Worm (Caenorhabditis elegans) whole organism, L4 larva: ENCODE results near the gene F47B8.8.

Experiments
- F37D6.2 ChIP-seq: sonication (generic microtip); optimal IDR thresholded peaks from 2 replicates; lab custom pipeline; 2016; ENCODE audit warnings: mild to moderate bottlenecking, missing genetic modification characterization, missing compliant biosample characterization
- F49E8.2 ChIP-seq: sonication (generic microtip); optimal IDR thresholded peaks from 2 replicates; lab custom pipeline; 2016; ENCODE audit warnings: missing compliant biosample characterization, mild to moderate bottlenecking, missing genetic modification characterization, borderline replicate concordance
- Y48G9A.11 ChIP-seq: fragments of 200-800 bp; sonication (Bioruptor generic); IDR thresholded peaks from 2 replicates; pipeline ENCODE4 v1.3.6; 2022; ENCODE audit warnings: missing genetic modification reagents, missing genetic modification characterization, missing compliant biosample characterization
- Y75B8A.6 ChIP-seq: fragments of 200-800 bp; sonication (Bioruptor generic); IDR thresholded peaks from 2 replicates; pipeline ENCODE4 v1.3.6; 2022; ENCODE audit warnings: missing genetic modification reagents, missing genetic modification characterization, missing compliant biosample characterization
- ZK337.2 ChIP-seq: fragments of 200-800 bp; sonication (Bioruptor generic); IDR thresholded peaks from 2 replicates; pipeline ENCODE4 v1.3.6; 2022; ENCODE audit warnings: missing genetic modification reagents, missing genetic modification characterization, missing compliant biosample characterization
- aha-1 ChIP-seq: fragments of 150-350 bp; peaks from one replicate; lab custom pipeline; 2014; ENCODE audit warnings: missing biosample characterization, missing genetic modification characterization
- ama-1 ChIP-seq: fragments of 150-350 bp; optimal IDR thresholded peaks from 2 replicates; lab custom pipeline; 2014; ENCODE audit warnings: inconsistent platforms, mixed read lengths
- arid-1 ChIP-seq: fragments of 200-800 bp; sonication (Bioruptor generic); conservative IDR thresholded peaks from 2 replicates; pipeline ENCODE4 v1.3.6; 2022; ENCODE audit warnings: missing genetic modification reagents, missing genetic modification characterization, missing compliant biosample characterization
- ceh-62 ChIP-seq: sonication (generic microtip); optimal IDR thresholded peaks from 2 replicates; lab custom pipeline; 2017; ENCODE audit warnings: missing biosample characterization, missing genetic modification characterization
- ces-1 ChIP-seq: fragments of 150-350 bp; sonication (generic microtip); optimal IDR thresholded peaks from 4 replicates; lab custom pipeline; 2014; ENCODE audit warnings: missing biosample characterization, missing genetic modification reagents, missing genetic modification characterization
- cey-2 ChIP-seq: sonication (generic microtip); optimal IDR thresholded peaks from 3 replicates; lab custom pipeline; 2017; ENCODE audit warnings: missing genetic modification characterization, mild to moderate bottlenecking, missing compliant biosample characterization, antibody characterized with exemption, borderline replicate concordance; ENCODE audit not compliant: insufficient read depth
- daf-19 ChIP-seq: fragments of 200-800 bp; sonication (Bioruptor generic); conservative IDR thresholded peaks from 2 replicates; pipeline ENCODE4 v1.3.6; 2022; ENCODE audit warnings: missing genetic modification characterization, missing compliant biosample characterization
- dmd-9 ChIP-seq: fragments of 200-800 bp; sonication (Bioruptor generic); IDR thresholded peaks from 2 replicates; pipeline ENCODE4 v1.3.6; 2022; ENCODE audit warnings: missing genetic modification reagents, missing genetic modification characterization, missing compliant biosample characterization
- duxl-1 ChIP-seq: sonication (generic microtip); optimal IDR thresholded peaks from 2 replicates; lab custom pipeline; 2016; ENCODE audit warnings: mild to moderate bottlenecking, missing genetic modification characterization, moderate library complexity, missing compliant biosample characterization; ENCODE audit not compliant: poor library complexity
- egl-27 ChIP-seq: sonication (generic microtip); optimal IDR thresholded peaks from 3 replicates; lab custom pipeline; 2017; ENCODE audit warnings: missing biosample characterization, missing genetic modification reagents, missing genetic modification characterization
- fos-1 ChIP-seq: fragments of 150-350 bp; optimal IDR thresholded peaks from 2 replicates; lab custom pipeline; 2014; ENCODE audit warnings: missing biosample characterization, missing genetic modification characterization
- hlh-11 ChIP-seq: fragments of 200-800 bp; sonication (Bioruptor generic); optimal IDR thresholded peaks from 2 replicates; lab custom pipeline; 2018; ENCODE audit warnings: mild to moderate bottlenecking, missing genetic modification characterization, missing compliant biosample characterization
- jun-1 ChIP-seq: fragments of 150-350 bp; optimal IDR thresholded peaks from 2 replicates; lab custom pipeline; 2014; ENCODE audit warnings: missing biosample characterization, missing genetic modification reagents, missing genetic modification characterization
- lim-7 ChIP-seq: fragments of 200-800 bp; sonication (Bioruptor generic); IDR thresholded peaks from 2 replicates; pipeline ENCODE4 v1.3.6; 2022; ENCODE audit warnings: missing genetic modification characterization, missing compliant biosample characterization
- lin-1 ChIP-seq: fragments of 200-800 bp; sonication (Bioruptor generic); IDR thresholded peaks from 2 replicates; pipeline ENCODE4 v1.3.6; 2022; ENCODE audit warnings: missing genetic modification reagents, missing genetic modification characterization, missing compliant biosample characterization
- lir-3 ChIP-seq: sonication (generic microtip); optimal IDR thresholded peaks from 2 replicates; lab custom pipeline; 2016; ENCODE audit warnings: mild to moderate bottlenecking, missing genetic modification characterization, missing compliant biosample characterization
- lsy-2 ChIP-seq, 2 experiments: fragments of 150-350 bp in 1 of 2; sonication (generic microtip) in 1 of 2; optimal IDR thresholded peaks; 2 replicates each; lab custom pipeline; 2014 to 2017; ENCODE audit warnings: missing biosample characterization in 2 of 2, missing genetic modification characterization in 2 of 2
- mdl-1 ChIP-seq, 2 experiments: fragments of 150-350 bp in 1 of 2; sonication (generic microtip) in 1 of 2; optimal IDR thresholded peaks; 2 replicates each; lab custom pipeline; 2014 to 2017; ENCODE audit warnings: missing biosample characterization in 2 of 2, missing genetic modification characterization in 2 of 2
- mdt-29 ChIP-seq: fragments of 200-800 bp; sonication (Bioruptor generic); IDR thresholded peaks from 2 replicates; pipeline ENCODE4 v1.3.6; 2022; ENCODE audit warnings: missing genetic modification reagents, missing genetic modification characterization, missing compliant biosample characterization
- mep-1 ChIP-seq: fragments of 150-350 bp; sonication (generic microtip); optimal IDR thresholded peaks from 3 replicates; lab custom pipeline; 2014; ENCODE audit warnings: missing biosample characterization, missing genetic modification characterization
- mxl-2 ChIP-seq: fragments of 200-800 bp; sonication (Bioruptor generic); conservative IDR thresholded peaks from 2 replicates; pipeline ENCODE4 v1.3.6; 2022; ENCODE audit warnings: missing genetic modification reagents, missing genetic modification characterization, missing compliant biosample characterization
- nhr-10 ChIP-seq: fragments of 150-350 bp; optimal IDR thresholded peaks from 2 replicates; lab custom pipeline; 2014; ENCODE audit warnings: missing biosample characterization, missing genetic modification characterization
- nhr-111 ChIP-seq: fragments of 200-800 bp; sonication (Bioruptor generic); optimal IDR thresholded peaks from 2 replicates; lab custom pipeline; 2018; ENCODE audit warnings: mild to moderate bottlenecking, missing genetic modification characterization, missing compliant biosample characterization
- nhr-42 ChIP-seq: fragments of 200-800 bp; sonication (Bioruptor generic); IDR thresholded peaks from 2 replicates; pipeline ENCODE4 v1.3.6; 2022; ENCODE audit warnings: missing genetic modification characterization, missing compliant biosample characterization
- nhr-48 ChIP-seq: sonication (generic microtip); optimal IDR thresholded peaks from 2 replicates; lab custom pipeline; 2016; ENCODE audit warnings: mild to moderate bottlenecking, missing genetic modification characterization, missing compliant biosample characterization
- nhr-6 ChIP-seq: fragments of 150-350 bp; optimal IDR thresholded peaks from 2 replicates; lab custom pipeline; 2014; ENCODE audit warnings: missing biosample characterization, missing genetic modification characterization
- nhr-76 ChIP-seq: fragments of 150-350 bp; optimal IDR thresholded peaks from 2 replicates; lab custom pipeline; 2014; ENCODE audit warnings: missing biosample characterization, missing genetic modification characterization
- nhr-77 ChIP-seq: fragments of 150-350 bp; optimal IDR thresholded peaks from 2 replicates; lab custom pipeline; 2014; ENCODE audit warnings: missing biosample characterization, missing genetic modification characterization
- pha-4 ChIP-seq, 2 experiments: fragments of 150-350 bp in 1 of 2; fragments of 200-800 bp in 1 of 2; sonication (Bioruptor generic) in 1 of 2; IDR thresholded peaks in 1 of 2; optimal IDR thresholded peaks in 1 of 2; 2 replicates each; pipeline versions ENCODE4 v1.3.6 to Lab custom; 2014 to 2022; ENCODE audit warnings: missing genetic modification characterization in 2 of 2, missing genetic modification reagents in 2 of 2, missing biosample characterization in 1 of 2, missing compliant biosample characterization in 1 of 2
- php-3 ChIP-seq: fragments of 200-800 bp; sonication (Bioruptor generic); IDR thresholded peaks from 2 replicates; pipeline ENCODE4 v1.3.6; 2022; ENCODE audit warnings: missing genetic modification reagents, missing genetic modification characterization, missing compliant biosample characterization
- sdz-12 ChIP-seq: fragments of 200-800 bp; sonication (Bioruptor generic); optimal IDR thresholded peaks from 2 replicates; lab custom pipeline; 2018; ENCODE audit warnings: mild to moderate bottlenecking, missing genetic modification characterization, missing compliant biosample characterization
- set-16 ChIP-seq: fragments of 200-800 bp; sonication (Bioruptor generic); IDR thresholded peaks from 2 replicates; pipeline ENCODE4 v1.3.6; 2022; ENCODE audit warnings: missing genetic modification reagents, missing genetic modification characterization, missing compliant biosample characterization
- skn-1 ChIP-seq: fragments of 150-350 bp; optimal IDR thresholded peaks from 2 replicates; lab custom pipeline; 2014; ENCODE audit warnings: missing biosample characterization, missing genetic modification characterization
- snpc-1.2 ChIP-seq: fragments of 200-800 bp; sonication (Bioruptor generic); IDR thresholded peaks from 2 replicates; pipeline ENCODE4 v1.3.6; 2022; ENCODE audit warnings: missing genetic modification reagents, missing genetic modification characterization, missing compliant biosample characterization
- snpc-4 ChIP-seq: fragments of 150-350 bp; optimal IDR thresholded peaks from 2 replicates; lab custom pipeline; 2014; ENCODE audit warnings: missing biosample characterization, missing genetic modification characterization
- spr-3 ChIP-seq: fragments of 200-800 bp; sonication (Bioruptor generic); optimal IDR thresholded peaks from 2 replicates; lab custom pipeline; 2018; ENCODE audit warnings: mild to moderate bottlenecking, missing genetic modification characterization, missing compliant biosample characterization
- tag-97 ChIP-seq: fragments of 200-800 bp; sonication (Bioruptor generic); IDR thresholded peaks from 2 replicates; pipeline ENCODE4 v1.3.6; 2022; ENCODE audit warnings: missing genetic modification characterization, missing compliant biosample characterization
- unc-130 ChIP-seq: sonication (generic microtip); optimal IDR thresholded peaks from 2 replicates; lab custom pipeline; 2016; ENCODE audit warnings: missing genetic modification reagents, missing genetic modification characterization, missing compliant biosample characterization
- unc-39 ChIP-seq: sonication (generic microtip); optimal IDR thresholded peaks from 2 replicates; lab custom pipeline; 2017; ENCODE audit warnings: missing biosample characterization, missing genetic modification characterization
- vab-7 ChIP-seq: fragments of 200-800 bp; sonication (Bioruptor generic); IDR thresholded peaks from 2 replicates; pipeline ENCODE4 v1.3.6; 2022; ENCODE audit warnings: missing genetic modification reagents, missing genetic modification characterization, missing compliant biosample characterization
- zag-1 ChIP-seq: fragments of 150-350 bp; optimal IDR thresholded peaks from 2 replicates; lab custom pipeline; 2014; ENCODE audit warnings: missing biosample characterization, missing genetic modification characterization
- ztf-11 ChIP-seq: fragments of 150-350 bp; optimal IDR thresholded peaks from 2 replicates; lab custom pipeline; 2014; ENCODE audit warnings: missing biosample characterization, missing genetic modification characterization
- ztf-7 ChIP-seq: fragments of 150-350 bp; optimal IDR thresholded peaks from 2 replicates; lab custom pipeline; 2014; ENCODE audit warnings: missing biosample characterization, missing genetic modification characterization

F47B8.8 gene

ce11 chrV:14354258-14354877, 22.8 kb downstream of the F47B8.8 start, which contains the start of gene Y49A3A.3 (continued):
- no peak; the same call in 1 of the 2 replicates for TF ChIP-seq mdt-29
- peak; percentile 70 for TF ChIP-seq mep-1 (tag; lab: Kevin White, UChicago)
- no peak for TF ChIP-seq ztf-7
- TF ChIP-seq unc-130 (GFP tag; lab: Kevin White, UChicago): no peak
- no peak; the same call in 1 of the 2 replicates for TF ChIP-seq php-3 (GFP tag; lab: Robert Waterston, UW)
- TF ChIP-seq nhr-76 (tag; lab: Kevin White, UChicago): no peak
- TF ChIP-seq mxl-2 (GFP tag; lab: Robert Waterston, UW): 0 out of 2 replicates have a peak, but pooled peaks have one; percentile 7
- no peak for TF ChIP-seq ces-1 (GFP tag; lab: Kevin White, UChicago)
- peak; percentile 67 for TF ChIP-seq spr-3 (GFP tag; lab: Kevin White, UChicago)
- peak; percentile 94 for TF ChIP-seq aha-1
- peak; percentile 42; the same call in 1 of the 2 replicates for TF ChIP-seq lin-1 (GFP tag; lab: Robert Waterston, UW)
- no peak for TF ChIP-seq zag-1 (tag; lab: Kevin White, UChicago)
- no peak for TF ChIP-seq F49E8.2
- TF ChIP-seq set-16 (GFP tag; lab: Robert Waterston, UW): no peak
- no peak for TF ChIP-seq Y48G9A.11
- TF ChIP-seq egl-27: no peak
- TF ChIP-seq duxl-1 (tag; lab: Kevin White, UChicago): peak; percentile 37
- no peak for TF ChIP-seq nhr-10 (tag; lab: Kevin White, UChicago)
- no peak for TF ChIP-seq F37D6.2 (tag; lab: Kevin White, UChicago)
- TF ChIP-seq lir-3 (tag; lab: Kevin White, UChicago): no peak
- peak; percentile 56 for TF ChIP-seq nhr-6 (tag; lab: Kevin White, UChicago)
- TF ChIP-seq nhr-111: peak; percentile 28

- TF ChIP-seq ceh-62 (tag; lab: Kevin White, UChicago) (no peak), snpc-4 (tag; lab: Kevin White, UChicago) (no peak), lsy-2 (tag; optimal IDR thresholded peaks at IDR 0.05; lab: Kevin White, UChicago) (peak in 1 of 2 experiments; percentile 93), ztf-11 (no peak), ama-1 (lab: Kevin White, UChicago) (peak; percentile 10), snpc-1.2 (GFP tag; lab: Robert Waterston, UW) (no peak), ZK337.2 (GFP tag; lab: Robert Waterston, UW) (no peak), cey-2 (tag; lab: Kevin White, UChicago) (no peak), F37D6.2 (tag; lab: Kevin White, UChicago) (peak; percentile 40), nhr-77 (tag; lab: Kevin White, UChicago) (peak; percentile 54), skn-1 (tag; lab: Kevin White, UChicago) (no peak), dmd-9 (no peak), nhr-48 (tag; lab: Kevin White, UChicago) (peak; percentile 24), sdz-12 (GFP tag; lab: Kevin White, UChicago) (no peak), nhr-42 (GFP tag; lab: Robert Waterston, UW) (no peak), mdl-1 (tag; optimal IDR thresholded peaks at IDR 0.05; lab: Kevin White, UChicago) (peak in 1 of 2 experiments; percentile 20), jun-1 (tag; lab: Kevin White, UChicago) (peak; percentile 54), nhr-10 (tag; lab: Kevin White, UChicago) (no peak), pha-4 (GFP tag; IDR thresholded peaks at IDR 0.05; lab: Robert Waterston, UW) (peak; percentile 49; the same call in 1 of the 2 replicates), pha-4 (tag; optimal IDR thresholded peaks at IDR 0.05; lab: Kevin White, UChicago) (peak; percentile 72), vab-7 (GFP tag; lab: Robert Waterston, UW) (no peak), tag-97 (GFP tag; lab: Robert Waterston, UW) (no peak), mep-1 (tag; lab: Kevin White, UChicago) (peak; percentile 86), fos-1 (tag; lab: Kevin White, UChicago) (no peak), unc-39 (tag; lab: Kevin White, UChicago) (no peak), Y75B8A.6 (no peak), spr-3 (GFP tag; lab: Kevin White, UChicago) (peak; percentile 17), lim-7 (no peak), Y48G9A.11 (no peak), daf-19 (GFP tag; lab: Robert Waterston, UW) (no peak), arid-1 (GFP tag; lab: Robert Waterston, UW) (0 out of 2 replicates have a peak, but pooled peaks have one; percentile 14), hlh-11 (tag; lab: Kevin White, UChicago) (peak; percentile 66), F49E8.2 (peak; percentile 1)
Measured at ce11 chrV:14355738-14356368, 24.3 kb downstream of the F47B8.8 start, which contains the start of gene cyn-1. Gene cyn-1 (plus strand): TSS chrV:14356076.
